Fruit fly (Drosophila melanogaster): ENCODE results near the gene Mgat2.

Mgat2 gene

DNA sequence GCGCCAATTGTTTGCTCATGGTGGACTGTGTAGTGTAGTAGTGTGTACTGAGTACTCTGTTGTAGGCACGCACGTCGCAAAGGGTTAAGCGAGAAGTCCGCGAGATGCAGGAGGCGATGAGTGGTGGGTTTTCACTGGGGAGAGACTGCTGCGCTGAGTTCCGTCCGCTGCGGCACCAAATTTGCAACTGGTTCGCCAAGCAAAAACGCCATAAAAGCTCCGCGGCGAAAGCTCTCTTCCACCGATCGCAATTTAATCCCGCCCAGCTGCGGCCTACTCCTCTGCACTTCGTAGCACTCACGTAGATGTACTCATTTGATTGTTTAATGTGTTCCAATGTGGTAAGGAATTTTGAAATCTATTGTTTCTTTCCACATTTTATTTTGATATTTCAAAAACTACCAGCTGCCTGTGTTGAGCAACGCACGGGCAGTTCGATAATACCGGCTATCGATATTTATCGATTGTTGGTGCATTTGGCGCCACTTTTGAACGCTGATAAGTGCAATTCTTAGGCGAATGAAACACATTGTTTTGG is 7.0 kb downstream of the Mgat2 start, which contains the start of gene CG7920 (continued):
- peak; percentile 46; the same call in 1 of the 2 replicates for TF ChIP-seq CG42726 (GFP tag; IDR thresholded peaks at IDR 0.05; ENCODE audit: partially characterized antibody)
- TF ChIP-seq nmo (GFP tag; optimal IDR thresholded peaks at IDR 0.05): peak; percentile 1
- peak; percentile 60 for TF ChIP-seq Kr (GFP tag; optimal IDR thresholded peaks at IDR 0.05)
- peak; percentile 99 for TF ChIP-seq Dp (GFP tag; optimal IDR thresholded peaks at IDR 0.05)
- peak; percentile 22 for TF ChIP-seq lilli (GFP tag; optimal IDR thresholded peaks at IDR 0.05)
- TF ChIP-seq Doc3 (GFP tag; IDR thresholded peaks at IDR 0.05; ENCODE audit: partially characterized antibody): peak; percentile 81
- peak; percentile 54; the same call in 1 of the 2 replicates for TF ChIP-seq hbn (GFP tag; IDR thresholded peaks at IDR 0.05; ENCODE audit: partially characterized antibody)
- TF ChIP-seq nerfin-1 (tag; optimal IDR thresholded peaks at IDR 0.05): peak; percentile 2
- peak; percentile 11 for TF ChIP-seq tap (tag; optimal IDR thresholded peaks at IDR 0.05)
- peak; percentile 12; the same call in 1 of the 2 replicates for TF ChIP-seq NFAT (GFP tag; IDR thresholded peaks at IDR 0.05)
- peak; percentile 6 for TF ChIP-seq PHDP (tag; optimal IDR thresholded peaks at IDR 0.05)
- peak; percentile 30 for TF ChIP-seq Lhr (GFP tag; optimal IDR thresholded peaks at IDR 0.05)
- TF ChIP-seq lbe (GFP tag; optimal IDR thresholded peaks at IDR 0.05): peak; percentile 55
- no peak for TF ChIP-seq oc (tag; optimal IDR thresholded peaks at IDR 0.05)
- TF ChIP-seq Taf1 (GFP tag; IDR thresholded peaks at IDR 0.05): no peak
- TF ChIP-seq CG9727 (GFP tag; optimal IDR thresholded peaks at IDR 0.05): no peak
- TF ChIP-seq Sox102F (GFP tag; optimal IDR thresholded peaks at IDR 0.05): no peak
- peak; percentile 99 for TF ChIP-seq E2f2 (GFP tag; IDR thresholded peaks at IDR 0.05)
- TF ChIP-seq trem (tag; optimal IDR thresholded peaks at IDR 0.05): peak; percentile 60
- TF ChIP-seq gsb-n (tag; optimal IDR thresholded peaks at IDR 0.05): no peak
- TF ChIP-seq CG13296 (GFP tag; optimal IDR thresholded peaks at IDR 0.05): peak; percentile 48
- TF ChIP-seq CG10431 (GFP tag; optimal IDR thresholded peaks at IDR 0.05): no peak
- TF ChIP-seq CG1603 (tag; optimal IDR thresholded peaks at IDR 0.05): peak; percentile 63
- peak; percentile 12 for TF ChIP-seq nau (GFP tag; optimal IDR thresholded peaks at IDR 0.05)
- no peak for TF ChIP-seq CG8388 (GFP tag; optimal IDR thresholded peaks at IDR 0.05)
- TF ChIP-seq CG9797 (GFP tag; optimal IDR thresholded peaks at IDR 0.05): peak; percentile 26
- TF ChIP-seq zfh2 (GFP tag; optimal IDR thresholded peaks at IDR 0.05): peak; percentile 51
- TF ChIP-seq E2f1 (GFP tag; IDR thresholded peaks at IDR 0.05): peak; percentile 6; the same call in 1 of the 2 replicates
- 0 out of 2 replicates have a peak, but pooled peaks have one; percentile 8 for TF ChIP-seq CG31441 (GFP tag; IDR thresholded peaks at IDR 0.05)
- peak; percentile 3 to 29 for TF ChIP-seq dpn (GFP tag; optimal IDR thresholded peaks at IDR 0.05)
- TF ChIP-seq Spps (tag; optimal IDR thresholded peaks at IDR 0.05): no peak
- TF ChIP-seq sens-2 (GFP tag; IDR thresholded peaks at IDR 0.05): no peak
- peak; percentile 83 for TF ChIP-seq Jarid2 (GFP tag; optimal IDR thresholded peaks at IDR 0.05)
- TF ChIP-seq CG14667 (GFP tag; IDR thresholded peaks at IDR 0.05): no peak
- peak; percentile 83 for TF ChIP-seq Med (GFP tag)
- TF ChIP-seq BEAF-32 (GFP tag; optimal IDR thresholded peaks at IDR 0.05): peak; percentile 87
- TF ChIP-seq CG2120 (GFP tag; optimal IDR thresholded peaks at IDR 0.05): peak; percentile 54
- TF ChIP-seq jigr1 (GFP tag; IDR thresholded peaks at IDR 0.05): no peak
- peak; percentile 41 for TF ChIP-seq dm (GFP tag; optimal IDR thresholded peaks at IDR 0.05)

dm6 chr3R:30014480-30014879 is 7.5 kb downstream of the Mgat2 start:
- 0 out of 3 replicates have a peak, but pooled peaks have one; percentile 8 for TF ChIP-seq CG6791 (GFP tag; IDR thresholded peaks at IDR 0.05; ENCODE audit: partially characterized antibody)
- no peak for TF ChIP-seq CG6765 (GFP tag; optimal IDR thresholded peaks at IDR 0.05)
- TF ChIP-seq CG14014 (GFP tag; IDR thresholded peaks at IDR 0.05): no peak
- TF ChIP-seq sug (tag; optimal IDR thresholded peaks at IDR 0.05): peak; percentile 31
- peak; percentile 21; the same call in 1 of the 3 replicates for TF ChIP-seq ci (GFP tag; IDR thresholded peaks at IDR 0.05)
- TF ChIP-seq Pdp1 (GFP tag; optimal IDR thresholded peaks at IDR 0.05): peak in 1 of 2 experiments; percentile 91

Measured in whole organism, embryonic.